Fruit fly (Drosophila melanogaster) S2 (cell line): Measurements from ENCODE around the gene Ocho.

Experiments used
- CG8478 ChIP-seq: fragments of >200 bp; optimal IDR thresholded peaks from 2 replicates; lab custom pipeline; 2018
- CTCF ChIP-seq, 2 experiments: fragments of >200 bp; optimal IDR thresholded peaks; 2 replicates each; lab custom pipeline; 2018

DNA sequence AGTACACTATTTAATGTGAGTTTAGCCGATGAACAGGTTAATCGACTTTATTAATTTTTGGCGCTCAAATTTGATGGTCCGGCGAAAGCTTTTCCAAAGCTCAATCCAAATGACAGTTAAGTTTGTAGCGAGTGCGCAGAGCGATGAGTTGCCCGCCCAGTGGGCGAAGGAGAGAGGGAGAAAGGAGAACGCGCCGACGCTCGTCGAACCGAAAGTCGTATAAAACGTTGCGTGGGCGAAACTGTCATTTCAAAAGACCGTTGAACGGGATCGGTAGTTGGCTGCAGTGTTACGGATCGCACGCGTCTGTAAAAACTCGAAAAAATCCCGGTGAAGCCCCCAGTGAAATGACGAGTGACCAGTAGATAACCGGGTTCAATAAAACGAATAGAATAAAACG lies 17.4 kb downstream of the Ocho start, which contains the start of gene Zip71B:
- no peak for TF ChIP-seq CTCF (optimal IDR thresholded peaks at IDR 0.05; lab: Kevin White, UChicago)
- TF ChIP-seq CG8478: no peak
